Worm (Caenorhabditis elegans) whole organism, L1 larva: ENCODE measurements around the gene rbm-26.

ENCODE experiments used
- C04F5.9 ChIP-seq: sonication (generic microtip); optimal IDR thresholded peaks from 2 replicates; lab custom pipeline; 2016; ENCODE audit warnings: missing genetic modification characterization, missing compliant biosample characterization
- F16B12.6 ChIP-seq: fragments of 150-350 bp; optimal IDR thresholded peaks from 2 replicates; lab custom pipeline; 2014; ENCODE audit warnings: missing biosample characterization, missing genetic modification characterization
- blmp-1 ChIP-seq: fragments of 150-350 bp; optimal IDR thresholded peaks from 2 replicates; lab custom pipeline; 2014; ENCODE audit warnings: missing biosample characterization, missing genetic modification characterization
- ceh-63 ChIP-seq: fragments of 200-800 bp; sonication (Bioruptor generic); optimal IDR thresholded peaks from 2 replicates; lab custom pipeline; 2018; ENCODE audit warnings: mild to moderate bottlenecking, missing genetic modification characterization, missing compliant biosample characterization
- ceh-8 ChIP-seq: fragments of 200-800 bp; sonication (Bioruptor generic); optimal IDR thresholded peaks from 2 replicates; lab custom pipeline; 2018; ENCODE audit warnings: mild to moderate bottlenecking, missing genetic modification characterization, moderate library complexity, missing compliant biosample characterization
- ceh-82 ChIP-seq, 3 experiments: fragments of 150-350 bp in 1 of 3; sonication (generic microtip) in 2 of 3; optimal IDR thresholded peaks; 2 replicates each; lab custom pipeline; 2014 to 2017; ENCODE audit warnings: missing biosample characterization in 3 of 3, missing genetic modification characterization in 3 of 3
- dpl-1 ChIP-seq, 3 experiments: fragments of 150-350 bp in 2 of 3; sonication (generic microtip) in 1 of 3; optimal IDR thresholded peaks; 2 replicates each; lab custom pipeline; 2014 to 2017; ENCODE audit warnings: missing biosample characterization in 3 of 3, missing genetic modification characterization in 3 of 3, missing genetic modification reagents in 3 of 3
- dsc-1 ChIP-seq: sonication (generic microtip); optimal IDR thresholded peaks from 2 replicates; lab custom pipeline; 2016; ENCODE audit warnings: mild to moderate bottlenecking, missing genetic modification characterization, missing compliant biosample characterization
- efl-1 ChIP-seq, 4 experiments: fragments of 150-350 bp; optimal IDR thresholded peaks in 3 of 4; peaks in 1 of 4; 1 replicate in 1 of 4; 2 replicates in 3 of 4; lab custom pipeline; 2014; ENCODE audit warnings: missing biosample characterization in 2 of 4, missing genetic modification characterization in 2 of 4, missing genetic modification reagents in 2 of 4
- elt-2 ChIP-seq: sonication (generic microtip); optimal IDR thresholded peaks from 2 replicates; lab custom pipeline; 2016; ENCODE audit warnings: missing genetic modification characterization, mild to moderate bottlenecking, inconsistent platforms, missing compliant biosample characterization, missing genetic modification reagents
- elt-3 ChIP-seq, 6 experiments: fragments of 150-350 bp in 1 of 6; sonication (generic microtip); optimal IDR thresholded peaks; 2 replicates each; lab custom pipeline; 2017 to 2018; ENCODE audit warnings: missing biosample characterization in 6 of 6, missing genetic modification characterization in 6 of 6, inconsistent platforms in 1 of 6
- fkh-8 ChIP-seq: sonication (generic microtip); optimal IDR thresholded peaks from 2 replicates; lab custom pipeline; 2016; ENCODE audit warnings: mild to moderate bottlenecking, missing genetic modification characterization, missing compliant biosample characterization
- hpl-2 ChIP-seq: fragments of 150-350 bp; optimal IDR thresholded peaks from 2 replicates; lab custom pipeline; 2014; ENCODE audit warnings: missing biosample characterization, missing genetic modification reagents, missing genetic modification characterization
- irx-1 ChIP-seq: sonication (generic microtip); optimal IDR thresholded peaks from 2 replicates; lab custom pipeline; 2016; ENCODE audit warnings: missing genetic modification characterization, missing compliant biosample characterization
- jun-1 ChIP-seq: fragments of 150-350 bp; optimal IDR thresholded peaks from 2 replicates; lab custom pipeline; 2014; ENCODE audit warnings: missing biosample characterization, missing genetic modification reagents, missing genetic modification characterization
- lin-14 ChIP-seq: fragments of 200-800 bp; sonication (Bioruptor generic); optimal IDR thresholded peaks from 2 replicates; lab custom pipeline; 2018; ENCODE audit warnings: mild to moderate bottlenecking, missing genetic modification characterization, moderate library complexity, missing compliant biosample characterization
- lin-35 ChIP-seq, 2 experiments: fragments of 150-350 bp; optimal IDR thresholded peaks; 2 replicates each; lab custom pipeline; 2014; ENCODE audit warnings: missing biosample characterization in 2 of 2, missing genetic modification characterization in 2 of 2, missing genetic modification reagents in 2 of 2
- lin-39 ChIP-seq: fragments of 150-350 bp; optimal IDR thresholded peaks from 2 replicates; lab custom pipeline; 2014; ENCODE audit warnings: missing biosample characterization, missing genetic modification reagents, missing genetic modification characterization
- lsy-2 ChIP-seq, 2 experiments: fragments of 150-350 bp; optimal IDR thresholded peaks; 2 replicates each; lab custom pipeline; 2014; ENCODE audit warnings: missing biosample characterization in 2 of 2, missing genetic modification characterization in 2 of 2
- mdl-1 ChIP-seq, 2 experiments: fragments of 150-350 bp; optimal IDR thresholded peaks; 2 replicates each; lab custom pipeline; 2014 to 2017; ENCODE audit warnings: missing biosample characterization in 2 of 2, missing genetic modification characterization in 2 of 2, inconsistent platforms in 1 of 2
- mep-1 ChIP-seq: fragments of 150-350 bp; optimal IDR thresholded peaks from 2 replicates; lab custom pipeline; 2014; ENCODE audit warnings: missing biosample characterization, missing genetic modification characterization
- nhr-11 ChIP-seq: fragments of 150-350 bp; optimal IDR thresholded peaks from 2 replicates; lab custom pipeline; 2014; ENCODE audit warnings: missing biosample characterization, missing genetic modification characterization
- nhr-20 ChIP-seq: sonication (generic microtip); optimal IDR thresholded peaks from 2 replicates; lab custom pipeline; 2016; ENCODE audit warnings: mild to moderate bottlenecking, missing genetic modification characterization, missing compliant biosample characterization
- nhr-71 ChIP-seq: sonication (generic microtip); optimal IDR thresholded peaks from 2 replicates; lab custom pipeline; 2016; ENCODE audit warnings: mild to moderate bottlenecking, missing genetic modification characterization, moderate library complexity, missing compliant biosample characterization
- nhr-85 ChIP-seq: sonication (generic microtip); peaks from one replicate; lab custom pipeline; 2016; ENCODE audit warnings: missing genetic modification characterization, inconsistent platforms, missing compliant biosample characterization
- skn-1 ChIP-seq: fragments of 150-350 bp; optimal IDR thresholded peaks from 2 replicates; lab custom pipeline; 2014; ENCODE audit warnings: missing biosample characterization, missing genetic modification characterization
- snu-23 ChIP-seq: sonication (generic microtip); optimal IDR thresholded peaks from 2 replicates; lab custom pipeline; 2016; ENCODE audit warnings: missing genetic modification characterization, missing compliant biosample characterization
- sox-4 ChIP-seq: sonication (generic microtip); optimal IDR thresholded peaks from 2 replicates; lab custom pipeline; 2016; ENCODE audit warnings: missing genetic modification characterization, missing compliant biosample characterization
- sptf-1 ChIP-seq: fragments of 150-350 bp; optimal IDR thresholded peaks from 2 replicates; lab custom pipeline; 2014; ENCODE audit warnings: missing biosample characterization, missing genetic modification characterization
- swsn-7 ChIP-seq: sonication (generic microtip); optimal IDR thresholded peaks from 2 replicates; lab custom pipeline; 2016; ENCODE audit warnings: missing genetic modification characterization, missing compliant biosample characterization
- tlp-1 ChIP-seq: fragments of 150-350 bp; optimal IDR thresholded peaks from 2 replicates; lab custom pipeline; 2014; ENCODE audit warnings: missing biosample characterization, missing genetic modification characterization
- unc-98 ChIP-seq: fragments of 200-800 bp; sonication (Bioruptor generic); IDR thresholded peaks from 2 replicates; pipeline ENCODE4 v1.3.6; 2022; ENCODE audit warnings: missing genetic modification characterization, missing compliant biosample characterization
- xbp-1 ChIP-seq: sonication (generic microtip); optimal IDR thresholded peaks from 2 replicates; lab custom pipeline; 2016; ENCODE audit warnings: missing genetic modification characterization, missing compliant biosample characterization
- zip-4 ChIP-seq: fragments of 200-800 bp; sonication (Bioruptor generic); optimal IDR thresholded peaks from 2 replicates; lab custom pipeline; 2018; ENCODE audit warnings: mild to moderate bottlenecking, missing genetic modification characterization, moderate library complexity, missing compliant biosample characterization

rbm-26 gene

ce11 chrIII:5667952-5668489 is 43.3 kb upstream of the rbm-26 start:
- TF ChIP-seq lsy-2 (tag; optimal IDR thresholded peaks at IDR 0.05; lab: Kevin White, UChicago) = peak in 1 of 2 experiments; percentile 26
- TF ChIP-seq fkh-8 = peak; percentile 2
- TF ChIP-seq jun-1 (tag; lab: Kevin White, UChicago) = no peak
- TF ChIP-seq dsc-1 (tag; lab: Kevin White, UChicago) = peak; percentile 78
- peak; percentile 32 for TF ChIP-seq swsn-7 (tag; lab: Kevin White, UChicago)
- peak in 2 of 3 experiments; percentile 12 to 15 for TF ChIP-seq ceh-82 (tag; optimal IDR thresholded peaks at IDR 0.05; lab: Kevin White, UChicago)
- peak; percentile 57 for TF ChIP-seq blmp-1 (tag; lab: Kevin White, UChicago)
- TF ChIP-seq dpl-1 (GFP tag; optimal IDR thresholded peaks at IDR 0.05; lab: Kevin White, UChicago) = peak in 2 of 3 experiments; percentile 15 to 16
- peak; percentile 20 for TF ChIP-seq snu-23 (GFP tag; lab: Kevin White, UChicago)
- peak; percentile 41 for TF ChIP-seq nhr-71
- TF ChIP-seq lin-14 (GFP tag; lab: Kevin White, UChicago) = peak; percentile 86
- no peak for TF ChIP-seq nhr-11 (tag; lab: Kevin White, UChicago)
- TF ChIP-seq nhr-85 (tag; lab: Kevin White, UChicago) = peak; percentile 86
- TF ChIP-seq lin-35 (GFP tag; optimal IDR thresholded peaks at IDR 0.05; lab: Kevin White, UChicago) = peak; percentile 16 to 28
- TF ChIP-seq mep-1 (tag; lab: Kevin White, UChicago) = peak; percentile 49
- TF ChIP-seq efl-1 (optimal IDR thresholded peaks at IDR 0.05; lab: Kevin White, UChicago) = peak; percentile 38 to 44
- peak in 1 of 2 experiments; percentile 71 for TF ChIP-seq efl-1 (GFP tag; optimal IDR thresholded peaks at IDR 0.05 in 1 of 2; lab: Kevin White, UChicago)
- no peak for TF ChIP-seq ceh-8 (GFP tag; lab: Kevin White, UChicago)
- TF ChIP-seq xbp-1 (tag; lab: Kevin White, UChicago) = peak; percentile 15
- TF ChIP-seq nhr-20 = peak; percentile 29
- TF ChIP-seq ceh-63 = no peak
- TF ChIP-seq, all 84 proteins: peak for 16

ce11 chrIII:5674196-5674595 is 37.1 kb upstream of the rbm-26 start:
- no peak for TF ChIP-seq zip-4 (GFP tag; lab: Kevin White, UChicago)
- TF ChIP-seq nhr-11 (tag; lab: Kevin White, UChicago) = no peak
- TF ChIP-seq sptf-1 (tag; lab: Kevin White, UChicago) = no peak
- no peak for TF ChIP-seq C04F5.9 (tag; lab: Kevin White, UChicago)
- no peak for TF ChIP-seq mdl-1 (tag; optimal IDR thresholded peaks at IDR 0.05; lab: Kevin White, UChicago)
- no peak for TF ChIP-seq irx-1 (tag; lab: Kevin White, UChicago)
- TF ChIP-seq lin-14 (GFP tag; lab: Kevin White, UChicago) = no peak
- TF ChIP-seq unc-98 (GFP tag; lab: Robert Waterston, UW) = no peak
- TF ChIP-seq hpl-2 = no peak
- TF ChIP-seq skn-1 (tag; lab: Kevin White, UChicago) = no peak
- no peak for TF ChIP-seq F16B12.6 (tag; lab: Kevin White, UChicago)
- no peak for TF ChIP-seq snu-23 (GFP tag; lab: Kevin White, UChicago)
- no peak for TF ChIP-seq elt-2 (tag; lab: Kevin White, UChicago)
- TF ChIP-seq elt-3 (tag; optimal IDR thresholded peaks at IDR 0.05; lab: Kevin White, UChicago) = no peak
- no peak for TF ChIP-seq sox-4 (tag; lab: Kevin White, UChicago)
- no peak for TF ChIP-seq tlp-1 (tag; lab: Kevin White, UChicago)

ce11 chrIII:5675384-5675984 is 35.9 kb upstream of the rbm-26 start:
- TF ChIP-seq efl-1 (optimal IDR thresholded peaks at IDR 0.05; lab: Kevin White, UChicago) (no peak), efl-1 (GFP tag; optimal IDR thresholded peaks at IDR 0.05 in 1 of 2; lab: Kevin White, UChicago) (peak in 1 of 2 experiments; percentile 58), lin-39 (tag; lab: Kevin White, UChicago) (no peak)

ce11 chrIII:5677790-5678189 is 33.6 kb upstream of the rbm-26 start, which contains the start of gene F54E7.9:
Gene F54E7.9, minus strand, starts transcription at chrIII:5677890.
- TF ChIP-seq elt-2 (tag; lab: Kevin White, UChicago) (no peak), efl-1 (optimal IDR thresholded peaks at IDR 0.05; lab: Kevin White, UChicago) (no peak), efl-1 (GFP tag; optimal IDR thresholded peaks at IDR 0.05 in 1 of 2; lab: Kevin White, UChicago) (peak in 1 of 2 experiments; percentile 88), nhr-85 (tag; lab: Kevin White, UChicago) (peak; percentile 16)
